Fruit fly (Drosophila melanogaster): Measurements from ENCODE around the gene hng3.

Gene hng3

dm6 chr3L:796926-797802, 41.9 kb upstream of the hng3 start (continued):
- TF ChIP-seq CG8478 (optimal IDR thresholded peaks at IDR 0.05) (no peak), HLH3B (GFP tag; IDR thresholded peaks at IDR 0.05) (peak; percentile 82), CG4854 (GFP tag; optimal IDR thresholded peaks at IDR 0.05) (no peak), Hr39 (optimal IDR thresholded peaks at IDR 0.05) (no peak), Drgx (GFP tag; IDR thresholded peaks at IDR 0.05) (peak; percentile 28; the same call in 1 of the 2 replicates), slou (GFP tag; optimal IDR thresholded peaks at IDR 0.05) (no peak), ab (GFP tag; optimal IDR thresholded peaks at IDR 0.05) (no peak)

- TF ChIP-seq CG17328 (GFP tag; IDR thresholded peaks at IDR 0.05): 0 out of 2 replicates have a peak, but pooled peaks have one; percentile 8
- TF ChIP-seq B-H1 (GFP tag; IDR thresholded peaks at IDR 0.05): no peak
- peak; percentile 94 for TF ChIP-seq Hey (tag; optimal IDR thresholded peaks at IDR 0.05)
Observed at dm6 chr3L:795001-795400, 39.7 kb upstream of the hng3 start.

- TF ChIP-seq Trl (optimal IDR thresholded peaks at IDR 0.05): peak in 1 of 2 experiments; percentile 6
- no peak for TF ChIP-seq Trl (GFP tag; optimal IDR thresholded peaks at IDR 0.05)
- TF ChIP-seq CG6254 (GFP tag; optimal IDR thresholded peaks at IDR 0.05): peak; percentile 3
- peak; percentile 2 for TF ChIP-seq Ets65A (GFP tag)
- peak; percentile 58 for TF ChIP-seq Drgx (GFP tag; IDR thresholded peaks at IDR 0.05)
- no peak for TF ChIP-seq zfh1 (GFP tag; IDR thresholded peaks at IDR 0.05)
- no peak for TF ChIP-seq odd (GFP tag; optimal IDR thresholded peaks at IDR 0.05)
Observed at dm6 chr3L:794462-794861, 39.2 kb upstream of the hng3 start.

- TF ChIP-seq Sox102F (GFP tag; optimal IDR thresholded peaks at IDR 0.05): peak; percentile 16
- 0 out of 2 replicates have a peak, but pooled peaks have one; percentile 33 for TF ChIP-seq Xrp1 (GFP tag; IDR thresholded peaks at IDR 0.05)
- no peak for TF ChIP-seq Tbp (GFP tag; optimal IDR thresholded peaks at IDR 0.05)
- peak in 1 of 2 experiments; percentile 56 for TF ChIP-seq eve (GFP tag; optimal IDR thresholded peaks at IDR 0.05)
- TF ChIP-seq bsh (GFP tag; optimal IDR thresholded peaks at IDR 0.05): no peak
- peak; percentile 23; the same call in 1 of the 3 replicates for TF ChIP-seq row (GFP tag; IDR thresholded peaks at IDR 0.05)
- peak; percentile 5 for TF ChIP-seq Oli (tag; optimal IDR thresholded peaks at IDR 0.05)
- TF ChIP-seq Drgx (GFP tag; IDR thresholded peaks at IDR 0.05): peak; percentile 45; the same call in 1 of the 2 replicates
- TF ChIP-seq Ets65A (GFP tag): peak; percentile 13
- 0 out of 2 replicates have a peak, but pooled peaks have one; percentile 14 for TF ChIP-seq nerfin-2 (GFP tag; IDR thresholded peaks at IDR 0.05; ENCODE audit: partially characterized antibody)
- no peak for TF ChIP-seq CG18619 (GFP tag; optimal IDR thresholded peaks at IDR 0.05)
- TF ChIP-seq Scr (GFP tag; IDR thresholded peaks at IDR 0.05; ENCODE audit: partially characterized antibody): no peak
- TF ChIP-seq sens (GFP tag): peak; percentile 89
- TF ChIP-seq zen (tag; optimal IDR thresholded peaks at IDR 0.05): no peak
- TF ChIP-seq Sox100B (GFP tag; optimal IDR thresholded peaks at IDR 0.05): peak; percentile 0
- TF ChIP-seq ci (GFP tag; IDR thresholded peaks at IDR 0.05): peak; percentile 46; the same call in 1 of the 3 replicates
- peak; percentile 13 for TF ChIP-seq CG2678 (tag; optimal IDR thresholded peaks at IDR 0.05)
- TF ChIP-seq HLH4C (GFP tag; IDR thresholded peaks at IDR 0.05; ENCODE audit: partially characterized antibody): no peak
- TF ChIP-seq Rx (GFP tag; IDR thresholded peaks at IDR 0.05): no peak
- TF ChIP-seq Ptx1 (GFP tag; IDR thresholded peaks at IDR 0.05): 0 out of 2 replicates have a peak, but pooled peaks have one; percentile 10
- TF ChIP-seq CG2202 (tag; optimal IDR thresholded peaks at IDR 0.05): no peak
- no peak for TF ChIP-seq croc (GFP tag; conservative IDR thresholded peaks at IDR 0.05)
- TF ChIP-seq phol (tag; optimal IDR thresholded peaks at IDR 0.05): peak; percentile 20
- TF ChIP-seq CG7271 (tag; optimal IDR thresholded peaks at IDR 0.05): no peak
- TF ChIP-seq dpn (GFP tag; optimal IDR thresholded peaks at IDR 0.05): no peak
- TF ChIP-seq Dp (GFP tag; optimal IDR thresholded peaks at IDR 0.05): no peak
- no peak for TF ChIP-seq cato (GFP tag; optimal IDR thresholded peaks at IDR 0.05; ENCODE audit: borderline replicate concordance)
- TF ChIP-seq lab (GFP tag; optimal IDR thresholded peaks at IDR 0.05): no peak
- no peak for TF ChIP-seq ssp (GFP tag; IDR thresholded peaks at IDR 0.05)
- TF ChIP-seq HLH3B (GFP tag; IDR thresholded peaks at IDR 0.05): 0 out of 2 replicates have a peak, but pooled peaks have one; percentile 30
Observed at dm6 chr3L:793733-794320, 38.5 kb upstream of the hng3 start.

All from whole organism, embryonic.